Worm (Caenorhabditis elegans) whole organism, L1 larva: ENCODE results near the gene F15B9.8.

Source experiments
- nhr-11 ChIP-seq: fragments of 150-350 bp; optimal IDR thresholded peaks from 2 replicates; lab custom pipeline; 2014; ENCODE audit warnings: missing biosample characterization, missing genetic modification characterization
- nhr-12 ChIP-seq: sonication (generic microtip); optimal IDR thresholded peaks from 2 replicates; lab custom pipeline; 2017; ENCODE audit warnings: missing biosample characterization, missing genetic modification characterization
- nhr-237 ChIP-seq: fragments of 150-350 bp; optimal IDR thresholded peaks from 2 replicates; lab custom pipeline; 2014; ENCODE audit warnings: missing biosample characterization, missing genetic modification characterization
- nhr-28 ChIP-seq: fragments of 150-350 bp; optimal IDR thresholded peaks from 2 replicates; lab custom pipeline; 2014; ENCODE audit warnings: missing biosample characterization, missing genetic modification characterization

DNA sequence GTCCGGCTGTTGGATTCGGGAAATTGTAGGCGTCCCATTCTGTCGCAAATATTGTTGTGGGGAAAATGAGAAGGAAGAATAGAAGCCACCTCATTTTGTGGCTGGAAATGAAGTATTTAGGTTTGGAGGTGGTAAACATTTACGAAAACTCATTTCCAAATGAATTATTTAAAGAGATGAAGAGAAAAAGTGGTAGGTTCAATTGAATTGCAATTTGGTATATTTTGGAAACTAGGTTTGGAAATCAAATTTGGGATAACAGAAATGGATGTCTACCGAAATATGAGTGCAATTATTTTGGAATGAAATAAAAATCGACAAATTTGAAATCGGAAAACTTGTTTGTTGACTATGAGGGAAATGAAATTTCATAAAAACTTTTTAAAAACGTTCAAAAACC, 20.5 kb downstream of the F15B9.8 start, which contains the start of gene F15B9.10:
- TF ChIP-seq nhr-11 (tag; lab: Kevin White, UChicago) = no peak
- TF ChIP-seq nhr-237 (tag; lab: Kevin White, UChicago) = no peak
- no peak for TF ChIP-seq nhr-12
- no peak for TF ChIP-seq nhr-28 (tag; lab: Kevin White, UChicago)
